Fruit fly (Drosophila melanogaster) whole organism, prepupa: Measurements from ENCODE around the gene CG14634.

Source experiments
- CG11762 ChIP-seq: fragments of 200-800 bp; sonication (Bioruptor generic); optimal IDR thresholded peaks from 3 replicates; lab custom pipeline; 2016; ENCODE audit warnings: missing biosample characterization, missing genetic modification characterization; ENCODE audit not compliant: insufficient read depth
- CG32006 ChIP-seq: fragments of 200-800 bp; sonication (Bioruptor generic); optimal IDR thresholded peaks from 3 replicates; lab custom pipeline; 2017; ENCODE audit warnings: missing biosample characterization, mild to moderate bottlenecking, missing genetic modification characterization
- CG4318 ChIP-seq: fragments of 200-800 bp; sonication (Bioruptor generic); optimal IDR thresholded peaks from 3 replicates; lab custom pipeline; 2017; ENCODE audit warnings: missing biosample characterization, mild to moderate bottlenecking, missing genetic modification characterization
- CG7368 ChIP-seq: fragments of 200-800 bp; sonication (Bioruptor generic); optimal IDR thresholded peaks from 3 replicates; lab custom pipeline; 2016; ENCODE audit warnings: missing biosample characterization, missing genetic modification characterization
- Sox102F ChIP-seq: fragments of 200-800 bp; sonication (Bioruptor generic); optimal IDR thresholded peaks from 2 replicates; lab custom pipeline; 2016; ENCODE audit warnings: missing biosample characterization, mild to moderate bottlenecking, missing genetic modification characterization
- achi ChIP-seq: fragments of 200-800 bp; sonication (Bioruptor generic); optimal IDR thresholded peaks from 3 replicates; lab custom pipeline; 2016; ENCODE audit warnings: missing biosample characterization, missing genetic modification characterization
- salr ChIP-seq, 2 experiments: fragments of 200-800 bp; sonication (Bioruptor generic); optimal IDR thresholded peaks; 3 replicates each; lab custom pipeline; 2016 to 2018; ENCODE audit warnings: missing biosample characterization in 2 of 2, missing genetic modification characterization in 2 of 2, mild to moderate bottlenecking in 1 of 2
- ss ChIP-seq, 2 experiments: fragments of 200-800 bp; sonication (Bioruptor generic); optimal IDR thresholded peaks; 2 replicates in 1 of 2; 3 replicates in 1 of 2; lab custom pipeline; 2017 to 2018; ENCODE audit warnings: mild to moderate bottlenecking in 2 of 2, missing biosample characterization in 2 of 2, missing genetic modification characterization in 2 of 2, moderate library complexity in 1 of 2

DNA sequence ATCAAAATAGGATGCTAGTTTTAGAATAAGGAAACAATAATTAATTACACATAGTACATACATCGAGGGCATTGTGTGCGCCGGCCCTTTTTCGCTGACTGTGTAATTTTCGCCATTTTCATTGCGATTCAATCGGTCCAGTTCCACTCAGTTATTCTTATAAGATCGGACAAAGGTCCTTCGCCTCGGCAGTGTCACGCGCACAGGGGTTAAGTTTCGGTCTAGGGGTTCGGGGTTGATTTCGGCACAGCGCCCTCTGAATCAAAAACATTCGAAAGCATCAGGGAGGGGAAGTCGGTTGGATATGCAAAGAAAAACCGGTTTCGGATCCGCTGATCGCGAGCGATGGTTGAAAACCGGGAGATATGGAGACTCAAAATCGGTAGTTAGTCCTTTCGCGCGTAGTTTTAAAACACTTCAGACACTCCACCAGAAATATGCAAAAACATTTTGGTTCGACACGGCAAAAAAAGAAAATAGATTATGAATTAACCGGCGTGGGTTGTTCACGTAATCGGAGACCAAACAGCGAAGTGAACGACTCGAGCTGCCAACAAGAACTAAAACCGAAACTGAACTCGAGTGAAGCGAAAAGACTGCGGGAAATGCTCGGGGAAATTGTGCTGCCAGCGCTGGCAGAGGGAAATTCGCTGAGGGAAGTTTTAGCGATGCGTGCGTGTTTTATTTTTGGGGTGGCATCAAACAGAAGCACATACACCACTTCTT is 26.3 kb upstream of the CG14634 start:
- no peak for TF ChIP-seq CG7368 (GFP tag; lab: Kevin White, UChicago)
- no peak for TF ChIP-seq ss (GFP tag; optimal IDR thresholded peaks at IDR 0.05; lab: Kevin White, UChicago)
- no peak for TF ChIP-seq Sox102F
- no peak for TF ChIP-seq CG4318 (GFP tag; lab: Kevin White, UChicago)
- TF ChIP-seq achi (GFP tag; lab: Kevin White, UChicago): no peak
- TF ChIP-seq CG32006 (GFP tag; lab: Kevin White, UChicago): no peak
- TF ChIP-seq CG11762: no peak
- TF ChIP-seq salr (GFP tag; optimal IDR thresholded peaks at IDR 0.05; lab: Kevin White, UChicago): no peak
